Worm (Caenorhabditis elegans): ENCODE measurements around the gene R07B7.2.
A peak's percentile ranks its signal among the peaks of the same experiment; 100 is the strongest.

- TF ChIP-seq alr-1 (tag; optimal IDR thresholded peaks at IDR 0.05) (no peak), unc-62 (GFP tag; optimal IDR thresholded peaks at IDR 0.05) (no peak), ztf-11 (tag; optimal IDR thresholded peaks at IDR 0.05) (no peak), snpc-4 (tag; optimal IDR thresholded peaks at IDR 0.05) (peak; percentile 15), sma-9 (GFP tag; optimal IDR thresholded peaks at IDR 0.05) (peak; percentile 29), sma-9 (tag; optimal IDR thresholded peaks at IDR 0.05) (no peak)
Measured at ce11 chrV:12026878-12027477, 32.6 kb downstream of the R07B7.2 start.
